Worm (Caenorhabditis elegans): Measurements from ENCODE around the gene F39G3.5.
A peak's percentile ranks its signal among the peaks of the same experiment; 100 is the strongest.

F39G3.5 gene

DNA sequence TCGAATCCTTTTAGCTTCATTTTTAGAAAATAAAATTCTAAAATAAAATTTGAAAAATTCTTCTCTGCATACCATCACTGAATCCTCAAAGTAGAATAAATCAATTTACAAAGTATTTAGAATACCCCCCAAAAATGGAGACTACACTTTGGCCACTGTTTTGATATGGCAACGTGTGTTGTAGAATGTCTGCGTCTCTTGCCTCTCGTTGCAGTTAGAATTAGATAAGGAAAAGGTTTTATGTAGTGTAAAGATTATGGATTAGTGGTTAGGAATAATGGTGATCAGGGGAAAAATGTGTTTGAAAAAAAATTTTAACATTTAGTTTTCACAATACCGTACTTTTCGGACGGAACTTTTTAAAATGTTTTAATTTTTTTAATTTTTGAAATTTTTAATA lies 2.4 kb upstream of the F39G3.5 start, which contains the start of gene prx-6:
TSS of gene prx-6 (minus strand) at position 129 of the 400 bp plus-strand sequence.
- TF ChIP-seq pqm-1 (tag; optimal IDR thresholded peaks at IDR 0.05) (peak; percentile 50), elt-2 (tag; optimal IDR thresholded peaks at IDR 0.05) (peak; percentile 78), tbx-2 (tag; optimal IDR thresholded peaks at IDR 0.05) (no peak)

DNA sequence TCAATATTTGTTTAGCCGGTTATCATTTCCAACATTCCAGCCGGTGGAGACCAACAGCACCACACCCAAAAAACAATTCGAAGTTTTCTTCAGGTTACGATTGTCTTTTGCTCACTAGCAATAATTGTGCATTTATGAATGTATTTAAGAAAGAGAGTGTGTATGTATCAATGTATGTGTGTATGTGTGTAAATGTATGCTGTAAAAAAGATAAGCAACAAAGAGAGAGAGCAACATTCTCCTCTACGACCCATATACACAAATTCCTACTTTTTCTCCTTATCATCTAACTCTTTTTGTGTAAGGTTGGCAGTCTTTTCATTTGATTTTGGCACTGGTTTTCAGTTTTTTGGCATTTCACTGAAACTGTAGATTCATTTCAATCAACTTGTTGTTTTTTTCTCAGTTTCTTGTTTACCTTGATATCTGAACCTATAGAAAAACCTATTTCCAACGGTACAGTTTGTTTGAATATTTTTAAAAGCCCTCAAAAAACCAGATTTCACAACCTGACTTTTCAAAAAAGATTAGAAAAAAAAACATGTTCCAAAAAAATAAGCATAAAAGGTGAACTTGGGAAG lies 1.4 kb upstream of the F39G3.5 start:
- TF ChIP-seq hmg-11 (tag; optimal IDR thresholded peaks at IDR 0.05) (no peak), pha-4 (tag; optimal IDR thresholded peaks at IDR 0.05) (peak; percentile 16), fkh-10 (GFP tag; optimal IDR thresholded peaks at IDR 0.05) (no peak), pqm-1 (tag; optimal IDR thresholded peaks at IDR 0.05) (peak; percentile 86), elt-2 (tag; optimal IDR thresholded peaks at IDR 0.05) (peak; percentile 83)

DNA sequence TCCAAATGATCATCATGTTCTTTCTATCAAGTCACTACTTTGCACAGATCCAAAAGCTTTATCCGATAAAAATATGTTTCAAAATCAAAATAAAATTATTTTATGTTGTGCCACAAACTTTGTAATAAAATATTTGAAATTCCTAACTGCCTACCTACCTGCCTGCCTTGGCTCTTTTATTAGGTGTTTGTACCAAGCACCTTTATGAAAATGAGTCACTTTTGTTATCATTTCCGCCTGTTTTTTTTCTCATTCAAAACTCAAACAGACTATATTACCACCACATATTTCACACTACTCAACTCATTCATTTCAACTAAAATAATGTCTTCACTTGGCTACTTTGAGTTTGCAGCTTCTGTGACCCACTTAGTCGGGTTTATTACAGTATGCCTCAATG lies 2.0 kb downstream of the F39G3.5 start, which contains the start of gene F39G3.4:
TSS of gene F39G3.4 (plus strand) at position 301 of the 400 bp plus-strand sequence.
- TF ChIP-seq hmg-11 (tag; optimal IDR thresholded peaks at IDR 0.05) (no peak), nhr-28 (tag; optimal IDR thresholded peaks at IDR 0.05) (no peak), ceh-16 (tag; optimal IDR thresholded peaks at IDR 0.05) (no peak), unc-62 (GFP tag; optimal IDR thresholded peaks at IDR 0.05) (no peak), fkh-2 (tag; optimal IDR thresholded peaks at IDR 0.05) (no peak), elt-2 (tag; optimal IDR thresholded peaks at IDR 0.05) (no peak), elt-3 (tag; optimal IDR thresholded peaks at IDR 0.05) (no peak), ztf-4 (tag; optimal IDR thresholded peaks at IDR 0.05) (no peak), lin-15B (tag; optimal IDR thresholded peaks at IDR 0.05) (no peak), lsy-12 (tag; optimal IDR thresholded peaks at IDR 0.05) (no peak)

DNA sequence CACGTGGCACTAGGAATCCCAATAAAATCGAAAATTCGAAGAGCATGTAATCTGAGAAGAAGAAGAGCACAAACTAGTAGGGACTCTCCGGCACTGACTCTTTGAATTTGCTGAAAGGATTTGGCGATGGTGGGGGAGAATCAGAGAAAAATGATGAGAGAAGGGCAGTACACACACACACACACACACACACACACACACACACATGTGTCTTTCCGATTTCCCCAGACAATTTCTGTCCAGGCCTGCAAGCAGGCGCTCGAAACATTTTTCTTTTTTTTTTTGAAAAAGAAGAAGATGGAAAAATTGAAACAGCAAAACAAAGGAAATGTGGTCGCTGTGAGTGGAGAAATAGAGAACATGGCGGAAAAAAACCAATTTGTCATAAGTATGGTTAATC lies 7.7 kb downstream of the F39G3.5 start, which contains the start of gene tig-2:
TSS of gene tig-2 (minus strand) at position 87 of the 400 bp plus-strand sequence.
- TF ChIP-seq nhr-77 (tag; optimal IDR thresholded peaks at IDR 0.05) = no peak
- TF ChIP-seq elt-3 (tag; optimal IDR thresholded peaks at IDR 0.05) = no peak
- no peak for TF ChIP-seq mml-1 (tag; optimal IDR thresholded peaks at IDR 0.05)
- TF ChIP-seq nfya-1 (tag; optimal IDR thresholded peaks at IDR 0.05; ENCODE audit: insufficient read depth) = peak; percentile 27
- no peak for TF ChIP-seq aly-2 (tag; optimal IDR thresholded peaks at IDR 0.05)
- no peak for TF ChIP-seq nhr-237 (tag; optimal IDR thresholded peaks at IDR 0.05)
- TF ChIP-seq lin-39 (tag; optimal IDR thresholded peaks at IDR 0.05) = peak; percentile 36
- no peak for TF ChIP-seq jun-1 (tag; optimal IDR thresholded peaks at IDR 0.05)
- TF ChIP-seq unc-62 (GFP tag; optimal IDR thresholded peaks at IDR 0.05) = no peak
- no peak for TF ChIP-seq fos-1 (tag; optimal IDR thresholded peaks at IDR 0.05)

DNA sequence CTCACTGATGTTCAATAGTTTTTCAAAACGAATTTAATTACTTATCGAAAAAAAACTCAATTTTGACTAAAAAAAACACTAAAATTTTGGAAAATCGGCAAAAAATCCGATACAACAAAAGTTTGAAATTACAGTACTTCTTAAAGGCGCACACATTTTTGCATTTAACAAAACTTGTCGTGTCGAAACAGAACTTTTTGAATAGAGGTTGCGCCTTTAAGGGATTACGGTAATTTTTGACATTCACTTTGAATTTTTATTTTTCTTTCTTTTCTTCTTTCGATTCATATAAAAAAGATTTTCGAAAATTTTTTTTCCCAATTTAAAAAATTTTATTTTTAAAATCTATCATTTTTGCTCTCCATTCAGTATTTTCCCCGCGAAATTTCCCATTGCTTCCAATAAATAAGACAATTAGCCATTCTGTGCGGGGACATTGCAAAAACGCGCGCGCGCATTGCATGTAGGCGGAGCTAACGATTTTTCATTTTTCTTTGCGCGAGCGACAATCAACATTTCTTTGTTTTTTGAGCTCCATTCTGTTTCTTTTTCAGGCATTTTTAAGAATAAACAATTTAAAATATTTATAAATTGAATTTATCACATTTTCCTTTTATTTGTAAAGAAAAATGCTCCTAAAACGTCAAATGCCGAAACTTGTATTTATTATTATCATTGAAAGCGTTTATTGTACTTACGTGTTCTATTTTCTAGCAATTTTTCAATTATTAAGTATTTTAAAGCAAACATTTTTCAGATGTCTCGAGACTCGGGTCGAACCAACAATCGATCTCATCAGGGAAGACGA lies 8.9 kb downstream of the F39G3.5 start, which contains the start of gene F39G3.3:
TSS of gene F39G3.3 (plus strand) at position 758 of the 808 bp plus-strand sequence.
- no peak for TF ChIP-seq nhr-76 (tag; optimal IDR thresholded peaks at IDR 0.05)
- no peak for TF ChIP-seq ceh-82 (tag; optimal IDR thresholded peaks at IDR 0.05)
- no peak for TF ChIP-seq nhr-25 (tag; optimal IDR thresholded peaks at IDR 0.05)
- peak; percentile 45 for TF ChIP-seq nhr-23 (tag; optimal IDR thresholded peaks at IDR 0.05)
- TF ChIP-seq sea-2 (GFP tag; optimal IDR thresholded peaks at IDR 0.05) = no peak
- TF ChIP-seq ZK546.5 (tag; optimal IDR thresholded peaks at IDR 0.05) = no peak
- no peak for TF ChIP-seq mdl-1 (tag; optimal IDR thresholded peaks at IDR 0.05)
- no peak for TF ChIP-seq unc-62 (GFP tag; optimal IDR thresholded peaks at IDR 0.05)
- TF ChIP-seq mml-1 (tag; optimal IDR thresholded peaks at IDR 0.05) = no peak
- TF ChIP-seq nfya-1 (tag; optimal IDR thresholded peaks at IDR 0.05; ENCODE audit: insufficient read depth) = peak; percentile 72
- no peak for TF ChIP-seq snpc-4 (tag; optimal IDR thresholded peaks at IDR 0.05)
- peak; percentile 4 for TF ChIP-seq pqm-1 (tag; optimal IDR thresholded peaks at IDR 0.05)
- TF ChIP-seq aly-2 (tag; optimal IDR thresholded peaks at IDR 0.05) = no peak
- no peak for TF ChIP-seq nhr-12 (tag; optimal IDR thresholded peaks at IDR 0.05)
- no peak for TF ChIP-seq jun-1 (tag; optimal IDR thresholded peaks at IDR 0.05)
- no peak for TF ChIP-seq nhr-28 (tag; optimal IDR thresholded peaks at IDR 0.05)
- peak; percentile 94 for TF ChIP-seq lin-39 (tag; optimal IDR thresholded peaks at IDR 0.05)
- TF ChIP-seq zag-1 (tag; optimal IDR thresholded peaks at IDR 0.05) = no peak
- TF ChIP-seq hmg-11 (tag; optimal IDR thresholded peaks at IDR 0.05) = peak; percentile 81
- TF ChIP-seq pha-4 (tag; optimal IDR thresholded peaks at IDR 0.05) = peak; percentile 77
- peak; percentile 80 for TF ChIP-seq egl-5 (tag; optimal IDR thresholded peaks at IDR 0.05)
- no peak for TF ChIP-seq nhr-77 (tag; optimal IDR thresholded peaks at IDR 0.05)
- no peak for TF ChIP-seq ztf-11 (tag; optimal IDR thresholded peaks at IDR 0.05)
- no peak for TF ChIP-seq ceh-9 (tag; optimal IDR thresholded peaks at IDR 0.05)
- TF ChIP-seq elt-3 (tag; optimal IDR thresholded peaks at IDR 0.05) = no peak
- no peak for TF ChIP-seq daf-12 (tag; optimal IDR thresholded peaks at IDR 0.05)
- TF ChIP-seq nhr-43 (tag; optimal IDR thresholded peaks at IDR 0.05; ENCODE audit: poor library complexity, severe bottlenecking) = peak; percentile 58
- peak; percentile 24 for TF ChIP-seq ama-1 (optimal IDR thresholded peaks at IDR 0.05)
- TF ChIP-seq eor-1 (tag; optimal IDR thresholded peaks at IDR 0.05) = no peak
- TF ChIP-seq lsy-12 (tag; optimal IDR thresholded peaks at IDR 0.05) = no peak
- no peak for TF ChIP-seq ceh-28 (tag; optimal IDR thresholded peaks at IDR 0.05)
- peak; percentile 11 for TF ChIP-seq lin-15B (tag; optimal IDR thresholded peaks at IDR 0.05)
- no peak for TF ChIP-seq fkh-2 (tag; optimal IDR thresholded peaks at IDR 0.05)

All from whole organism, L3 larva.